Fruit fly (Drosophila melanogaster) whole organism, wandering third instar larva: ENCODE data around the gene CG32137.

Experiments
- Abd-B ChIP-seq: fragments of >200 bp; optimal IDR thresholded peaks from 2 replicates; lab custom pipeline; 2017; ENCODE audit warnings: missing biosample characterization, missing genetic modification characterization
- CrebA ChIP-seq: fragments of 200-800 bp; sonication (Bioruptor generic); optimal IDR thresholded peaks from 2 replicates; lab custom pipeline; 2016; ENCODE audit warnings: missing biosample characterization, mild to moderate bottlenecking, missing genetic modification characterization, borderline replicate concordance
- Dfd ChIP-seq: fragments of >200 bp; optimal IDR thresholded peaks from 2 replicates; lab custom pipeline; 2017; ENCODE audit warnings: missing biosample characterization, missing genetic modification characterization
- Dif ChIP-seq: fragments of 200-275, 200-300 bp; sonication (Bioruptor generic); optimal IDR thresholded peaks from 2 replicates; lab custom pipeline; 2018; ENCODE audit warnings: missing biosample characterization, missing genetic modification characterization; ENCODE audit not compliant: partially characterized antibody
- GATAd ChIP-seq: sonication (Bioruptor generic); optimal IDR thresholded peaks from 2 replicates; lab custom pipeline; 2016; ENCODE audit warnings: missing biosample characterization, missing genetic modification characterization
- HLH106 ChIP-seq: fragments of 200-800 bp; optimal IDR thresholded peaks from 3 replicates; lab custom pipeline; 2019; ENCODE audit warnings: missing biosample characterization, mild to moderate bottlenecking, missing genetic modification characterization, moderate library complexity
- Hnf4 ChIP-seq: fragments of 200-800 bp; sonication (Bioruptor generic); optimal IDR thresholded peaks from 2 replicates; lab custom pipeline; 2016; ENCODE audit warnings: missing biosample characterization, mild to moderate bottlenecking, missing genetic modification characterization
- Hr83 ChIP-seq: fragments of 200-300 bp; sonication (Bioruptor generic); optimal IDR thresholded peaks from 2 replicates; lab custom pipeline; 2016; ENCODE audit warnings: missing biosample characterization, mild to moderate bottlenecking, missing genetic modification characterization, moderate library complexity; ENCODE audit not compliant: poor library complexity, severe bottlenecking
- Mio ChIP-seq: sonication (Bioruptor generic); optimal IDR thresholded peaks from 2 replicates; lab custom pipeline; 2016; ENCODE audit warnings: missing biosample characterization, missing genetic modification characterization
- Myc ChIP-seq: fragments of >200 bp; optimal IDR thresholded peaks from 2 replicates; lab custom pipeline; 2017
- N ChIP-seq: fragments of >200 bp; optimal IDR thresholded peaks from 2 replicates; lab custom pipeline; 2018; ENCODE audit warnings: missing biosample characterization, missing external identifiers, missing genetic modification characterization
- OdsH ChIP-seq: fragments of 200-800 bp; sonication (Bioruptor generic); optimal IDR thresholded peaks from 2 replicates; lab custom pipeline; 2016; ENCODE audit warnings: missing biosample characterization, mild to moderate bottlenecking, missing genetic modification characterization
- Rel ChIP-seq, 2 experiments: fragments of 200-800 bp; sonication (Bioruptor generic) in 1 of 2; optimal IDR thresholded peaks; 2 replicates in 1 of 2; 3 replicates in 1 of 2; lab custom pipeline; 2016 to 2019; ENCODE audit warnings: mild to moderate bottlenecking in 2 of 2, missing biosample characterization in 2 of 2, missing genetic modification characterization in 2 of 2, moderate library complexity in 1 of 2
- Sp1 ChIP-seq: fragments of 200-800 bp; sonication (Bioruptor generic); optimal IDR thresholded peaks from 3 replicates; lab custom pipeline; 2019; ENCODE audit warnings: missing biosample characterization, mild to moderate bottlenecking, missing genetic modification characterization, moderate library complexity
- Vsx2 ChIP-seq: fragments of 200-300, 225-300 bp; sonication (Bioruptor generic); optimal IDR thresholded peaks from 2 replicates; lab custom pipeline; 2018; ENCODE audit warnings: missing biosample characterization, missing genetic modification characterization; ENCODE audit not compliant: partially characterized antibody
- br ChIP-seq: fragments of 200-800 bp; sonication (Bioruptor generic); optimal IDR thresholded peaks from 2 replicates; lab custom pipeline; 2016; ENCODE audit warnings: missing biosample characterization, missing genetic modification characterization
- brk ChIP-seq: fragments of 200-800 bp; sonication (Bioruptor generic); optimal IDR thresholded peaks from 2 replicates; lab custom pipeline; 2016; ENCODE audit warnings: missing biosample characterization, mild to moderate bottlenecking, missing genetic modification characterization
- dl ChIP-seq, 2 experiments: fragments of 175-275, 200-275 bp in 1 of 2; fragments of 200-275 bp in 1 of 2; sonication (Bioruptor generic); optimal IDR thresholded peaks; lab custom pipeline; 2018; ENCODE audit warnings: mild to moderate bottlenecking in 2 of 2, missing biosample characterization in 2 of 2, missing genetic modification characterization in 2 of 2, moderate library complexity in 2 of 2; ENCODE audit not compliant: partially characterized antibody in 2 of 2, insufficient read depth in 1 of 2
- dmrt93B ChIP-seq: fragments of 200-800 bp; sonication (Bioruptor generic); optimal IDR thresholded peaks from 2 replicates; lab custom pipeline; 2018; ENCODE audit warnings: missing biosample characterization, mild to moderate bottlenecking, missing genetic modification characterization
- dsf ChIP-seq: sonication (Bioruptor generic); optimal IDR thresholded peaks from 2 replicates; lab custom pipeline; 2016; ENCODE audit warnings: missing biosample characterization, missing genetic modification characterization, borderline replicate concordance
- ey ChIP-seq: fragments of 200-800 bp; sonication (Bioruptor generic); optimal IDR thresholded peaks from 2 replicates; lab custom pipeline; 2016; ENCODE audit warnings: missing biosample characterization, missing genetic modification characterization
- foxo ChIP-seq, 2 experiments: fragments of 200-800 bp; sonication (Bioruptor generic); optimal IDR thresholded peaks; 2 replicates in 1 of 2; 3 replicates in 1 of 2; lab custom pipeline; 2016 to 2017; ENCODE audit warnings: missing biosample characterization in 2 of 2, missing genetic modification characterization in 2 of 2
- fru ChIP-seq: fragments of 200-800 bp; sonication (Bioruptor generic); optimal IDR thresholded peaks from 3 replicates; lab custom pipeline; 2016; ENCODE audit warnings: missing biosample characterization, mild to moderate bottlenecking, missing genetic modification characterization
- h ChIP-seq: fragments of 200-800 bp; sonication (Bioruptor generic); optimal IDR thresholded peaks from 3 replicates; lab custom pipeline; 2016; ENCODE audit warnings: missing biosample characterization, mild to moderate bottlenecking, missing genetic modification characterization
- jim ChIP-seq: fragments of 175-275, 200-325 bp; sonication (Bioruptor generic); optimal IDR thresholded peaks from 2 replicates; lab custom pipeline; 2016; ENCODE audit warnings: missing biosample characterization, mild to moderate bottlenecking, missing genetic modification characterization
- lola ChIP-seq: fragments of >200 bp; optimal IDR thresholded peaks from 2 replicates; lab custom pipeline; 2017; ENCODE audit warnings: missing biosample characterization, missing genetic modification characterization
- pan ChIP-seq: fragments of >200 bp; optimal IDR thresholded peaks from 2 replicates; lab custom pipeline; 2017
- psq ChIP-seq: fragments of 200-800 bp; sonication (Bioruptor generic); optimal IDR thresholded peaks from 3 replicates; lab custom pipeline; 2017; ENCODE audit warnings: missing biosample characterization, mild to moderate bottlenecking, missing genetic modification characterization, moderate library complexity
- rgr ChIP-seq: fragments of 200-800 bp; sonication (Bioruptor generic); optimal IDR thresholded peaks from 3 replicates; lab custom pipeline; 2016; ENCODE audit warnings: missing biosample characterization, mild to moderate bottlenecking, missing genetic modification characterization
- sage ChIP-seq: fragments of 200-800 bp; sonication (Bioruptor generic); optimal IDR thresholded peaks from 2 replicates; lab custom pipeline; 2016; ENCODE audit warnings: missing biosample characterization, mild to moderate bottlenecking, missing genetic modification characterization
- sv ChIP-seq: fragments of 200-800 bp; sonication (Bioruptor generic); optimal IDR thresholded peaks from 3 replicates; lab custom pipeline; 2016; ENCODE audit warnings: missing biosample characterization, missing genetic modification characterization
- tai ChIP-seq: sonication (Bioruptor generic); optimal IDR thresholded peaks from 2 replicates; lab custom pipeline; 2016; ENCODE audit warnings: missing biosample characterization, missing genetic modification characterization
- usp ChIP-seq: fragments of >200 bp; optimal IDR thresholded peaks from 2 replicates; lab custom pipeline; 2017; ENCODE audit warnings: missing biosample characterization, missing genetic modification characterization
- woc ChIP-seq: sonication (Bioruptor generic); optimal IDR thresholded peaks from 2 replicates; lab custom pipeline; 2016; ENCODE audit warnings: missing biosample characterization, mild to moderate bottlenecking, missing genetic modification characterization

Gene CG32137

dm6 chr3L:13923332-13924272 is 15.4 kb upstream of the CG32137 start (continued):
- TF ChIP-seq N (no peak), dsf (GFP tag; lab: Kevin White, UChicago) (no peak), rgr (GFP tag; lab: Kevin White, UChicago) (peak; percentile 54), lola (GFP tag; lab: Kevin White, UChicago) (peak; percentile 70), Hnf4 (GFP tag; lab: Kevin White, UChicago) (peak; percentile 50)
- TF ChIP-seq, all 38 proteins: peak for 21

dm6 chr3L:13924646-13925045 is 14.4 kb upstream of the CG32137 start:
- peak; percentile 10 for TF ChIP-seq Sp1 (GFP tag; lab: Kevin White, UChicago)
- peak in 1 of 2 experiments; percentile 21 for TF ChIP-seq foxo (GFP tag; optimal IDR thresholded peaks at IDR 0.05; lab: Kevin White, UChicago)
- TF ChIP-seq psq: no peak
- peak; percentile 48 for TF ChIP-seq rgr (GFP tag; lab: Kevin White, UChicago)
- TF ChIP-seq h (GFP tag; lab: Kevin White, UChicago): peak; percentile 18
- TF ChIP-seq br (GFP tag; lab: Kevin White, UChicago): peak; percentile 10
- no peak for TF ChIP-seq Myc (lab: Kevin White, UChicago)
- no peak for TF ChIP-seq HLH106
- no peak for TF ChIP-seq dsf (GFP tag; lab: Kevin White, UChicago)
- TF ChIP-seq woc: peak; percentile 7
- TF ChIP-seq Hr83 (GFP tag; lab: Kevin White, UChicago): peak; percentile 84
- TF ChIP-seq ey (GFP tag; lab: Kevin White, UChicago): peak; percentile 3
- TF ChIP-seq, all 38 proteins: peak for 8

- TF ChIP-seq Rel (GFP tag; optimal IDR thresholded peaks at IDR 0.05; lab: Kevin White, UChicago) (no peak), Rel (tag; optimal IDR thresholded peaks at IDR 0.05; lab: Kevin White, UChicago) (no peak), OdsH (GFP tag; lab: Kevin White, UChicago) (no peak), usp (GFP tag; lab: Kevin White, UChicago) (no peak), ey (GFP tag; lab: Kevin White, UChicago) (no peak), Hr83 (GFP tag; lab: Kevin White, UChicago) (peak; percentile 51), dl (GFP tag; optimal IDR thresholded peaks at IDR 0.05; lab: Kevin White, UChicago; ENCODE audit: insufficient read depth in 1 of 2, partially characterized antibody in 2 of 2) (peak; percentile 93), sv (GFP tag; lab: Kevin White, UChicago) (no peak), brk (GFP tag; lab: Kevin White, UChicago) (no peak), Mio (GFP tag; lab: Kevin White, UChicago) (no peak), sage (GFP tag; lab: Kevin White, UChicago) (no peak), woc (no peak), Vsx2 (peak; percentile 75), Abd-B (no peak), dmrt93B (GFP tag; lab: Kevin White, UChicago) (no peak), N (no peak), h (GFP tag; lab: Kevin White, UChicago) (no peak), psq (no peak), br (GFP tag; lab: Kevin White, UChicago) (no peak), Myc (lab: Kevin White, UChicago) (no peak), rgr (GFP tag; lab: Kevin White, UChicago) (no peak), CrebA (GFP tag; lab: Kevin White, UChicago) (no peak), Sp1 (GFP tag; lab: Kevin White, UChicago) (no peak), HLH106 (no peak), lola (GFP tag; lab: Kevin White, UChicago) (no peak), GATAd (GFP tag; lab: Kevin White, UChicago) (no peak), pan (lab: Kevin White, UChicago) (no peak), Dfd (GFP tag; lab: Kevin White, UChicago) (no peak), fru (no peak), Dif (GFP tag; lab: Kevin White, UChicago) (peak; percentile 96), jim (peak; percentile 76), tai (GFP tag; lab: Kevin White, UChicago) (no peak), foxo (GFP tag; optimal IDR thresholded peaks at IDR 0.05; lab: Kevin White, UChicago) (no peak), Hnf4 (GFP tag; lab: Kevin White, UChicago) (no peak)
These were observed 13.8 kb upstream of the CG32137 start, which contains the start of gene Rgl for dm6 chr3L:13925117-13925726. Gene Rgl (minus strand): TSS chr3L:13925335.
